Worm (Caenorhabditis elegans) whole organism, L4/young adult: Measurements from ENCODE around the gene K06A9.3.

Experiments
- W03F9.2 ChIP-seq: fragments of 150-350 bp; optimal IDR thresholded peaks from 2 replicates; lab custom pipeline; 2014; ENCODE audit warnings: missing biosample characterization, missing genetic modification characterization
- dao-5 ChIP-seq: sonication (generic microtip); optimal IDR thresholded peaks from 2 replicates; lab custom pipeline; 2016; ENCODE audit warnings: missing genotype, missing genetic modification characterization, moderate library complexity, missing compliant biosample characterization
- him-1 ChIP-seq: sonication (generic microtip); optimal IDR thresholded peaks from 2 replicates; lab custom pipeline; 2016; ENCODE audit warnings: missing genotype, missing genetic modification reagents, missing genetic modification characterization, missing compliant biosample characterization

Gene K06A9.3

ce11 chrX:1501752-1502151 lies 33.4 kb downstream of the K06A9.3 start, which contains the start of gene F09E10.7:
F09E10.7 (minus strand) TSS chrX:1501852.
- TF ChIP-seq W03F9.2 (tag; lab: Kevin White, UChicago) (no peak), dao-5 (no peak), him-1 (no peak)

ce11 chrX:1499499-1499898 lies 35.7 kb downstream of the K06A9.3 start:
- TF ChIP-seq dao-5 (no peak), W03F9.2 (tag; lab: Kevin White, UChicago) (no peak)

- TF ChIP-seq him-1 (no peak), W03F9.2 (tag; lab: Kevin White, UChicago) (no peak), dao-5 (no peak)
Observed at ce11 chrX:1497581-1497980, 37.6 kb downstream of the K06A9.3 start, which contains the start of gene F09E10.6. F09E10.6 (minus strand) TSS chrX:1497681.

- TF ChIP-seq dao-5 (no peak), him-1 (no peak), W03F9.2 (tag; lab: Kevin White, UChicago) (no peak)
Observed at ce11 chrX:1495980-1496379, 39.2 kb downstream of the K06A9.3 start.

ce11 chrX:1494256-1494655 lies 40.9 kb downstream of the K06A9.3 start, which contains the start of gene F09E10.5:
F09E10.5 (minus strand) TSS chrX:1494356.
- TF ChIP-seq him-1 (no peak), dao-5 (no peak), W03F9.2 (tag; lab: Kevin White, UChicago) (no peak)

ce11 chrX:1492174-1492573 lies 43.0 kb downstream of the K06A9.3 start:
- no peak for TF ChIP-seq him-1
- no peak for TF ChIP-seq dao-5
- no peak for TF ChIP-seq W03F9.2 (tag; lab: Kevin White, UChicago)

- no peak for TF ChIP-seq him-1
- TF ChIP-seq dao-5: no peak
- no peak for TF ChIP-seq W03F9.2 (tag; lab: Kevin White, UChicago)
Observed at ce11 chrX:1491036-1491435, 44.1 kb downstream of the K06A9.3 start.

- no peak for TF ChIP-seq W03F9.2 (tag; lab: Kevin White, UChicago)
- TF ChIP-seq dao-5: no peak
- TF ChIP-seq him-1: no peak
Observed at ce11 chrX:1489574-1489973, 45.6 kb downstream of the K06A9.3 start.

- TF ChIP-seq dao-5 (no peak), W03F9.2 (tag; lab: Kevin White, UChicago) (no peak), him-1 (no peak)
Observed at ce11 chrX:1488775-1489174, 46.4 kb downstream of the K06A9.3 start.

- TF ChIP-seq W03F9.2 (tag; lab: Kevin White, UChicago): no peak
- TF ChIP-seq dao-5: no peak
- no peak for TF ChIP-seq him-1
Observed at ce11 chrX:1487096-1487495, 48.1 kb downstream of the K06A9.3 start.

- TF ChIP-seq W03F9.2 (tag; lab: Kevin White, UChicago) (peak; percentile 53), dao-5 (no peak), him-1 (no peak)
Observed at ce11 chrX:1486135-1486648, 49.0 kb downstream of the K06A9.3 start, which contains the start of the genes D1005.10 and dhs-25. D1005.10 (minus strand) TSS chrX:1486185. dhs-25 (plus strand) TSS chrX:1486532.

- TF ChIP-seq W03F9.2 (tag; lab: Kevin White, UChicago) (no peak), him-1 (no peak), dao-5 (no peak)
Observed at ce11 chrX:1485718-1486117, 49.4 kb downstream of the K06A9.3 start, which contains the start of gene D1005.4. D1005.4 (minus strand) TSS chrX:1485818.
